Worm (Caenorhabditis elegans): ENCODE measurements around the gene gei-15.

gei-15 gene

DNA sequence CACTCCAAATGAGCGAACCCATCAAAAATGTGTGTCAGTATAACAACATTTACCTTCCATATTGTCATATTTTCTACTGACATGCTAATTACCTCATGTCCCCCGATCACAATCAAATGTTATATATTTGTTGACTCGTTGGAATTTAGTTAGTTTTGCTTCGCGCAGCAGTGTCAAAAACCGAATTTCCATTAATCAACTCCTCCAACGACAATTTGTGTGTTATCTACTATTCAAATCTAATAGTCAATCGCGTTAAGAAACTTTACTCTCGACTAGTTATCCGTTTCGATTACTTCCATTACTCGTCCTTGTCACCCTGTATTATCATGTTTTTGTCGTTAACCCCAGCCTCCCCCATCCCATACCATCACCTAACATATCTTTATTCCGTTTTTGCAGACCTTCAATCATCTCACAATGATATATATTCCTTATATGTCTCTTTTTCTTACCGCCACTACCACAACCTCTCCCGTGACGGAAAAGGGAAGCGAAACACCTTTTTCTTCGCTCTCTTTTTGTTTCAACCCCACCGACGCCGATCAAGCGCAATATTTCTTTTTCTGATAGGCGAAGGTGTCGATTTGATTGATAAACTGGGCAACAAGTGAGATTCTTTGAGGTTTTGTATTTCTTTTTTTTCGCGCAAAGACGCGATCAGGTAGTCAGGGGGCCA, 27.1 kb downstream of the gei-15 start (continued):
- TF ChIP-seq lin-39 (tag; optimal IDR thresholded peaks at IDR 0.05) (no peak), swsn-7 (tag; optimal IDR thresholded peaks at IDR 0.05) (no peak), nhr-20 (tag; optimal IDR thresholded peaks at IDR 0.05) (peak; percentile 35), nhr-85 (tag) (peak; percentile 88)

DNA sequence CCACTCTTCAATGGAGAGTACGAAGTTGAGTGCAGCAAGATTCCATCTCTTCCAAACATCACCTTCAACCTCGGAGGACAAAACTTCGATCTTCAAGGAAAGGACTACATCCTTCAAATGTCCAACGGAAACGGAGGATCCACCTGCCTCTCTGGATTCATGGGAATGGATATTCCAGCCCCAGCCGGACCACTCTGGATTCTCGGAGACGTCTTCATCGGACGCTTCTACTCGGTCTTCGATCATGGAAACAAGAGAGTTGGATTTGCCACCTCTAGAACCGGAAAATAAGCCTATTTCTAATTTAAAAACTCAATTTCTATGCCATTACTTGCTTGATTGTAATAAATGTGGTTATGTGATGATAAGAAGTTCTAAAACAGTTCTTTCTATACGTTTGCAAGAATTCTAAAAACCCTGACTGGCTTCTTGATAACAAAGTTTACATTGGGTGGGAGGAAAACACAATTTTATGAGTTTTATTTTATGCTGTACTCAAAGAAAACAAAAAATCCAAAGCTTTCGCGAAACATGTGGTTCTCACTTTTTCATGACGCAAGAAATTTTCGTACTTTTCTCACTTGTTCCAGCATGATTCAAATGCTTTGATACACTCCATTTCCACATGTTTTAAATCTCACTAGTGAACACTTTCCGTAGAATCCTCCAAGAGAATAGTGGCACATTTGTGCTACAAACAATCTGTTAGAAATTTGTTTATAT, 30.6 kb downstream of the gei-15 start:
- TF ChIP-seq lsy-2 (tag; optimal IDR thresholded peaks at IDR 0.05) (peak in 1 of 2 experiments; percentile 6), lin-35 (GFP tag; optimal IDR thresholded peaks at IDR 0.05) (peak in 1 of 2 experiments; percentile 38), pax-3 (tag; optimal IDR thresholded peaks at IDR 0.05) (no peak), ztf-4 (tag; optimal IDR thresholded peaks at IDR 0.05) (no peak), aly-2 (tag; optimal IDR thresholded peaks at IDR 0.05) (peak; percentile 49), dsc-1 (tag; optimal IDR thresholded peaks at IDR 0.05) (peak; percentile 88), ceh-88 (GFP tag; IDR thresholded peaks at IDR 0.05) (no peak), elt-2 (tag; optimal IDR thresholded peaks at IDR 0.05) (peak; percentile 70), ces-1 (GFP tag; optimal IDR thresholded peaks at IDR 0.05) (no peak), nhr-90 (tag; optimal IDR thresholded peaks at IDR 0.05; ENCODE audit: poor library complexity) (no peak), xbp-1 (tag; optimal IDR thresholded peaks at IDR 0.05) (no peak), nhr-71 (tag; optimal IDR thresholded peaks at IDR 0.05) (peak; percentile 27), fkh-4 (tag; optimal IDR thresholded peaks at IDR 0.05; ENCODE audit: borderline replicate concordance) (peak; percentile 30), lin-39 (tag; optimal IDR thresholded peaks at IDR 0.05) (no peak)

ce11 chrX:6790986-6791385, 32.1 kb downstream of the gei-15 start, which contains the start of gene asp-3:
Gene asp-3, plus strand, starts transcription at chrX:6791064.
- TF ChIP-seq lin-35 (GFP tag; optimal IDR thresholded peaks at IDR 0.05) = peak in 1 of 2 experiments; percentile 21
- TF ChIP-seq ceh-82 (tag; optimal IDR thresholded peaks at IDR 0.05) = no peak
- peak; percentile 39 for TF ChIP-seq elt-2 (tag; optimal IDR thresholded peaks at IDR 0.05)

- no peak for TF ChIP-seq lin-14 (GFP tag; optimal IDR thresholded peaks at IDR 0.05)
- TF ChIP-seq efl-1 (optimal IDR thresholded peaks at IDR 0.05) = no peak
- TF ChIP-seq efl-1 (GFP tag; optimal IDR thresholded peaks at IDR 0.05 in 1 of 2) = peak in 1 of 2 experiments; percentile 89
- TF ChIP-seq pag-3 (tag; optimal IDR thresholded peaks at IDR 0.05; ENCODE audit: borderline replicate concordance, insufficient read depth) = no peak
- TF ChIP-seq ceh-90 (tag; optimal IDR thresholded peaks at IDR 0.05) = no peak
- TF ChIP-seq irx-1 (tag; optimal IDR thresholded peaks at IDR 0.05) = no peak
- TF ChIP-seq fkh-4 (tag; optimal IDR thresholded peaks at IDR 0.05; ENCODE audit: borderline replicate concordance) = no peak
- TF ChIP-seq aly-2 (tag; optimal IDR thresholded peaks at IDR 0.05) = no peak
These were observed 32.6 kb downstream of the gei-15 start for ce11 chrX:6790457-6790856.

DNA sequence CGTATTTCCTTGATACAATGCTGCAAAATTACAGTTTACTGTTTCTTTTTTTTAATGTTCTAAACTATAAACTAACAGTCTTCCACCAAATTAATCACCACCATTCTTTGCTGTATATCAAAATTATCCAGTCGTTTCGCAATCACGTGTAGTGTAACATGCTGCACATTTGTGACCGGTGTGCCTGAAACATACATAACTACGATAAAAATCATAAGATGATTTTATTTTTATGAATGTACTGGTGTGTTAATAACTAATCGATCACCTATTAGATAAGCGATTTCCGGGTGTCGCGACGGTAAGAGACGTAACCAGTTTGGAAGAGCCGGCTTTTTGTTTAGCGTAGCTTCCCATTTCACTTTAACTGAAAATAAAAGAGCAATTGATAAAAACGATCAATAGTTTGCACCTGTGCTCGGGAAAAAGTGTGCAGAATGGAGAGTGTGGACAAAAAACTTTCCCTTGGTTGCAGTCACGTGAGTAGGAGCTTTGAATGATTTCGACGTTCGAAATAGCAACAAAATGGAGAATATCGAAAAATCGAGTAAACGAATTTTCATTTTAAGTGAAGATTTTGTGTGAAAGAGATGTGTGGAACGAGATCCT, 34.0 kb downstream of the gei-15 start, which contains the start of gene sgca-1:
Gene sgca-1 (minus strand): TSS at position 584 of the 609 bp plus-strand sequence.
- TF ChIP-seq C34B4.2 (tag; optimal IDR thresholded peaks at IDR 0.05) = no peak
- TF ChIP-seq fkh-8 (tag; optimal IDR thresholded peaks at IDR 0.05) = no peak
- no peak for TF ChIP-seq ceh-63 (GFP tag; optimal IDR thresholded peaks at IDR 0.05)
- TF ChIP-seq nhr-71 (tag; optimal IDR thresholded peaks at IDR 0.05) = peak; percentile 2
- no peak for TF ChIP-seq dsc-1 (tag; optimal IDR thresholded peaks at IDR 0.05)
- no peak for TF ChIP-seq unc-62 (GFP tag; optimal IDR thresholded peaks at IDR 0.05)
- TF ChIP-seq lin-15B (tag; optimal IDR thresholded peaks at IDR 0.05) = no peak
- no peak for TF ChIP-seq rnt-1 (tag; optimal IDR thresholded peaks at IDR 0.05)
- TF ChIP-seq pag-3 (tag; optimal IDR thresholded peaks at IDR 0.05; ENCODE audit: borderline replicate concordance, insufficient read depth) = no peak
- TF ChIP-seq lir-3 (tag; optimal IDR thresholded peaks at IDR 0.05; ENCODE audit: poor library complexity) = no peak
- TF ChIP-seq unc-30 (tag; optimal IDR thresholded peaks at IDR 0.05) = no peak
- TF ChIP-seq nhr-90 (tag; optimal IDR thresholded peaks at IDR 0.05; ENCODE audit: poor library complexity) = peak; percentile 35
- TF ChIP-seq hlh-17 (GFP tag; optimal IDR thresholded peaks at IDR 0.05; ENCODE audit: borderline replicate concordance) = no peak
- no peak for TF ChIP-seq blmp-1 (tag; optimal IDR thresholded peaks at IDR 0.05)
- TF ChIP-seq nhr-28 (tag; optimal IDR thresholded peaks at IDR 0.05) = no peak
- no peak for TF ChIP-seq grh-1 (GFP tag; IDR thresholded peaks at IDR 0.05)
- no peak for TF ChIP-seq pqm-1 (tag; optimal IDR thresholded peaks at IDR 0.05)
- TF ChIP-seq fkh-4 (tag; optimal IDR thresholded peaks at IDR 0.05; ENCODE audit: borderline replicate concordance) = no peak
- TF ChIP-seq hlh-4 (tag; optimal IDR thresholded peaks at IDR 0.05) = no peak
- TF ChIP-seq ztf-4 (tag; optimal IDR thresholded peaks at IDR 0.05) = no peak
- TF ChIP-seq nhr-85 (tag) = no peak
- no peak for TF ChIP-seq vab-15 (tag; optimal IDR thresholded peaks at IDR 0.05)
- no peak for TF ChIP-seq ama-1 (optimal IDR thresholded peaks at IDR 0.05)
- peak in 1 of 2 experiments; percentile 53 for TF ChIP-seq lin-35 (GFP tag; optimal IDR thresholded peaks at IDR 0.05)
